Fruit fly (Drosophila melanogaster) whole organism, embryonic: ENCODE measurements around the gene mav.
A peak's percentile ranks its signal among the peaks of the same experiment; 100 is the strongest.

Source experiments
- CG11695 ChIP-seq: fragments of 200-800 bp; sonication (Bioruptor generic); IDR thresholded peaks from 3 replicates; pipeline ENCODE4 v1.3.6; 2022; ENCODE audit warnings: missing biosample characterization, missing genetic modification characterization
- CG13123 ChIP-seq: fragments of 200-800 bp; sonication (Bioruptor generic); optimal IDR thresholded peaks from 2 replicates; lab custom pipeline; 2016; ENCODE audit warnings: missing biosample characterization, missing genetic modification characterization
- CG14965 ChIP-seq: fragments of 200-800 bp; sonication (Bioruptor generic); optimal IDR thresholded peaks from 2 replicates; lab custom pipeline; 2016; ENCODE audit warnings: missing biosample characterization, missing genetic modification characterization, borderline replicate concordance
- CG15011 ChIP-seq: fragments of 200-800 bp; sonication (Bioruptor generic); optimal IDR thresholded peaks from 3 replicates; lab custom pipeline; 2018; ENCODE audit warnings: missing biosample characterization, mild to moderate bottlenecking, missing genetic modification characterization
- CG1603 ChIP-seq: fragments of 200-800 bp; sonication (Bioruptor generic); optimal IDR thresholded peaks from 2 replicates; lab custom pipeline; 2019; ENCODE audit warnings: missing biosample characterization, mild to moderate bottlenecking, missing genetic modification characterization, moderate library complexity
- CG17612 ChIP-seq: fragments of 200-800 bp; sonication (Bioruptor generic); IDR thresholded peaks from 2 replicates; pipeline ENCODE4 v1.3.6; 2022; ENCODE audit warnings: missing biosample characterization, missing genetic modification characterization
- CG1792 ChIP-seq: fragments of 200-800 bp; sonication (Bioruptor generic); optimal IDR thresholded peaks from 2 replicates; lab custom pipeline; 2016; ENCODE audit warnings: missing biosample characterization, missing genetic modification characterization
- CG18011 ChIP-seq: fragments of 200-800 bp; sonication (Bioruptor generic); optimal IDR thresholded peaks from 2 replicates; lab custom pipeline; 2017; ENCODE audit warnings: missing biosample characterization, missing genetic modification characterization, mild to moderate bottlenecking, moderate library complexity, missing genotype
- CG2129 ChIP-seq: fragments of 200-800 bp; sonication (Bioruptor generic); IDR thresholded peaks from 2 replicates; pipeline ENCODE4 v1.3.6; 2022; ENCODE audit warnings: missing biosample characterization, missing genetic modification characterization; ENCODE audit not compliant: partially characterized antibody
- CG30431 ChIP-seq: fragments of 200-800 bp; sonication (Bioruptor generic); optimal IDR thresholded peaks from 2 replicates; lab custom pipeline; 2017; ENCODE audit warnings: missing biosample characterization, missing genetic modification characterization
- CG3281 ChIP-seq: fragments of 200-800 bp; sonication (Bioruptor generic); optimal IDR thresholded peaks from 3 replicates; lab custom pipeline; 2017; ENCODE audit warnings: missing biosample characterization, mild to moderate bottlenecking, missing genetic modification characterization
- CG3407 ChIP-seq: fragments of 200-800 bp; sonication (Bioruptor generic); optimal IDR thresholded peaks from 2 replicates; lab custom pipeline; 2018; ENCODE audit warnings: missing biosample characterization, mild to moderate bottlenecking, missing genetic modification characterization
- CG4360 ChIP-seq: fragments of 200-800 bp; sonication (Bioruptor generic); IDR thresholded peaks from 2 replicates; pipeline ENCODE4 v1.3.6; 2022; ENCODE audit warnings: missing biosample characterization, missing genetic modification characterization
- CG6175 ChIP-seq: fragments of 200-800 bp; sonication (Bioruptor generic); IDR thresholded peaks from 3 replicates; pipeline ENCODE4 v1.3.6; 2022; ENCODE audit warnings: missing biosample characterization, missing genetic modification characterization
- CG6272 ChIP-seq: fragments of 200-800 bp; sonication (Bioruptor generic); IDR thresholded peaks from 2 replicates; pipeline ENCODE4 v1.3.6; 2022; ENCODE audit warnings: missing biosample characterization, missing genetic modification characterization
- CG7357 ChIP-seq: fragments of 200-800 bp; sonication (Bioruptor generic); IDR thresholded peaks from 3 replicates; pipeline ENCODE4 v1.3.6; 2022; ENCODE audit warnings: missing biosample characterization, missing genetic modification characterization
- CG9609 ChIP-seq: fragments of 200-800 bp; sonication (Bioruptor generic); optimal IDR thresholded peaks from 3 replicates; lab custom pipeline; 2016; ENCODE audit warnings: missing biosample characterization, missing genetic modification characterization
- CG9876 ChIP-seq: fragments of 200-800 bp; sonication (Bioruptor generic); optimal IDR thresholded peaks from 2 replicates; lab custom pipeline; 2016; ENCODE audit warnings: missing biosample characterization, missing genetic modification characterization
- CoRest ChIP-seq: fragments of 200-800 bp; sonication (Bioruptor generic); optimal IDR thresholded peaks from 3 replicates; lab custom pipeline; 2018; ENCODE audit warnings: missing biosample characterization, mild to moderate bottlenecking, missing genetic modification characterization, moderate library complexity
- Dp ChIP-seq: fragments of 200-800 bp; sonication (Bioruptor generic); optimal IDR thresholded peaks from 2 replicates; lab custom pipeline; 2018; ENCODE audit warnings: missing biosample characterization, mild to moderate bottlenecking, missing genetic modification characterization, moderate library complexity
- Dref ChIP-seq: fragments of 200-800 bp; sonication (Bioruptor generic); IDR thresholded peaks from 2 replicates; pipeline ENCODE4 v1.3.6; 2022; ENCODE audit warnings: missing biosample characterization, missing genetic modification characterization
- GATAe ChIP-seq: fragments of 200-800 bp; sonication (Bioruptor generic); conservative IDR thresholded peaks from 2 replicates; pipeline ENCODE4 v1.3.6; 2022; ENCODE audit warnings: missing biosample characterization, missing genetic modification characterization
- Gsc ChIP-seq: fragments of 200-800 bp; sonication (Bioruptor generic); IDR thresholded peaks from 2 replicates; pipeline ENCODE4 v1.3.6; 2022; ENCODE audit warnings: missing biosample characterization, missing genetic modification characterization
- Hmr ChIP-seq: fragments of 200-800 bp; sonication (Bioruptor generic); optimal IDR thresholded peaks from 3 replicates; lab custom pipeline; 2017; ENCODE audit warnings: mild to moderate bottlenecking, missing biosample characterization, missing genetic modification reagents, missing genetic modification characterization
- Lim3 ChIP-seq: fragments of 200-800 bp; sonication (Bioruptor generic); IDR thresholded peaks from 2 replicates; pipeline ENCODE4 v1.3.6; 2022; ENCODE audit warnings: missing biosample characterization, missing genetic modification characterization
- Myb ChIP-seq: fragments of 200-800 bp; sonication (Bioruptor generic); optimal IDR thresholded peaks from 2 replicates; lab custom pipeline; 2016; ENCODE audit warnings: missing biosample characterization, missing genetic modification characterization
- NfI ChIP-seq: fragments of 200-800 bp; sonication (Bioruptor generic); optimal IDR thresholded peaks from 3 replicates; lab custom pipeline; 2018; ENCODE audit warnings: missing biosample characterization, mild to moderate bottlenecking, missing genetic modification characterization, moderate library complexity
- Opbp ChIP-seq: fragments of 200-800 bp; sonication (Bioruptor generic); IDR thresholded peaks from 3 replicates; pipeline ENCODE4 v1.3.6; 2022; ENCODE audit warnings: missing biosample characterization, missing genetic modification characterization; ENCODE audit not compliant: partially characterized antibody
- Sox100B ChIP-seq: fragments of 200-800 bp; sonication (Bioruptor generic); optimal IDR thresholded peaks from 3 replicates; lab custom pipeline; 2018; ENCODE audit warnings: missing biosample characterization, mild to moderate bottlenecking, missing genetic modification characterization
- Sry-δ ChIP-seq: fragments of 200-800 bp; sonication (Bioruptor generic); optimal IDR thresholded peaks from 2 replicates; lab custom pipeline; 2016; ENCODE audit warnings: missing biosample characterization, missing genetic modification characterization
- aop ChIP-seq: fragments of 200-800 bp; sonication (Bioruptor generic); IDR thresholded peaks from 2 replicates; pipeline ENCODE4 v1.3.6; 2022; ENCODE audit warnings: missing biosample characterization, missing genetic modification characterization
- bowl ChIP-seq: fragments of 200-800 bp; sonication (Bioruptor generic); IDR thresholded peaks from 2 replicates; pipeline ENCODE4 v1.3.6; 2022; ENCODE audit warnings: missing biosample characterization, missing genetic modification characterization
- cas ChIP-seq: fragments of 200-800 bp; sonication (Bioruptor generic); IDR thresholded peaks from 2 replicates; pipeline ENCODE4 v1.3.6; 2022; ENCODE audit warnings: missing biosample characterization, missing genetic modification characterization
- cato ChIP-seq: fragments of 200-800 bp; sonication (Bioruptor generic); optimal IDR thresholded peaks from 2 replicates; lab custom pipeline; 2016; ENCODE audit warnings: missing biosample characterization, missing genetic modification characterization, borderline replicate concordance
- chinmo ChIP-seq: fragments of 200-800 bp; sonication (Bioruptor generic); IDR thresholded peaks from 4 replicates; pipeline ENCODE4 v1.3.6; 2022; ENCODE audit warnings: missing biosample characterization, missing genetic modification characterization; ENCODE audit not compliant: partially characterized antibody
- chn ChIP-seq: fragments of 200-800 bp; sonication (Bioruptor generic); optimal IDR thresholded peaks from 2 replicates; lab custom pipeline; 2016; ENCODE audit warnings: missing biosample characterization, missing genetic modification characterization
- cwo ChIP-seq: fragments of 200-800 bp; sonication (Bioruptor generic); optimal IDR thresholded peaks from 3 replicates; lab custom pipeline; 2017; ENCODE audit warnings: missing biosample characterization, missing genetic modification characterization, mild to moderate bottlenecking, moderate library complexity, missing genetic modification reagents
- gt ChIP-seq: fragments of 200-800 bp; sonication (Bioruptor generic); IDR thresholded peaks from 2 replicates; pipeline ENCODE4 v1.3.6; 2022; ENCODE audit warnings: missing biosample characterization, missing genetic modification characterization
- hth ChIP-seq: fragments of >200 bp; optimal IDR thresholded peaks from 2 replicates; lab custom pipeline; 2017; ENCODE audit warnings: inconsistent platforms
- lab ChIP-seq: fragments of 200-800 bp; sonication (Bioruptor generic); optimal IDR thresholded peaks from 3 replicates; lab custom pipeline; 2017; ENCODE audit warnings: missing biosample characterization, missing genetic modification characterization, mild to moderate bottlenecking, moderate library complexity, missing genetic modification reagents
- maf-S ChIP-seq: fragments of 200-800 bp; sonication (Bioruptor generic); optimal IDR thresholded peaks from 2 replicates; lab custom pipeline; 2016; ENCODE audit warnings: missing biosample characterization, missing genetic modification characterization
- nau ChIP-seq: fragments of 200-800 bp; sonication (Bioruptor generic); optimal IDR thresholded peaks from 3 replicates; lab custom pipeline; 2017; ENCODE audit warnings: missing biosample characterization, mild to moderate bottlenecking, missing genetic modification characterization, missing genetic modification reagents
- pb ChIP-seq: fragments of 200-800 bp; sonication (Bioruptor generic); optimal IDR thresholded peaks from 3 replicates; lab custom pipeline; 2016; ENCODE audit warnings: missing biosample characterization, missing genetic modification characterization
- sd ChIP-seq: fragments of 200-800 bp; sonication (Bioruptor generic); optimal IDR thresholded peaks from 3 replicates; lab custom pipeline; 2018; ENCODE audit warnings: missing biosample characterization, mild to moderate bottlenecking, missing genetic modification characterization, moderate library complexity
- shn ChIP-seq: fragments of 200-800 bp; sonication (Bioruptor generic); optimal IDR thresholded peaks from 3 replicates; lab custom pipeline; 2016; ENCODE audit warnings: missing biosample characterization, missing genetic modification characterization
- sisA ChIP-seq: fragments of 200-800 bp; sonication (Bioruptor generic); IDR thresholded peaks from 2 replicates; pipeline ENCODE4 v1.3.6; 2022; ENCODE audit warnings: missing biosample characterization, missing genetic modification characterization
- trh ChIP-seq: fragments of 200-800 bp; sonication (Bioruptor generic); optimal IDR thresholded peaks from 2 replicates; lab custom pipeline; 2016; ENCODE audit warnings: missing biosample characterization, missing genetic modification characterization
- tup ChIP-seq: fragments of 200-800 bp; sonication (Bioruptor generic); optimal IDR thresholded peaks from 2 replicates; lab custom pipeline; 2016; ENCODE audit warnings: missing biosample characterization, mild to moderate bottlenecking, missing genetic modification characterization, moderate library complexity
- wor ChIP-seq: fragments of 200-800 bp; sonication (Bioruptor generic); IDR thresholded peaks from 2 replicates; pipeline ENCODE4 v1.3.6; 2022; ENCODE audit warnings: missing biosample characterization, missing genetic modification characterization

mav gene

DNA sequence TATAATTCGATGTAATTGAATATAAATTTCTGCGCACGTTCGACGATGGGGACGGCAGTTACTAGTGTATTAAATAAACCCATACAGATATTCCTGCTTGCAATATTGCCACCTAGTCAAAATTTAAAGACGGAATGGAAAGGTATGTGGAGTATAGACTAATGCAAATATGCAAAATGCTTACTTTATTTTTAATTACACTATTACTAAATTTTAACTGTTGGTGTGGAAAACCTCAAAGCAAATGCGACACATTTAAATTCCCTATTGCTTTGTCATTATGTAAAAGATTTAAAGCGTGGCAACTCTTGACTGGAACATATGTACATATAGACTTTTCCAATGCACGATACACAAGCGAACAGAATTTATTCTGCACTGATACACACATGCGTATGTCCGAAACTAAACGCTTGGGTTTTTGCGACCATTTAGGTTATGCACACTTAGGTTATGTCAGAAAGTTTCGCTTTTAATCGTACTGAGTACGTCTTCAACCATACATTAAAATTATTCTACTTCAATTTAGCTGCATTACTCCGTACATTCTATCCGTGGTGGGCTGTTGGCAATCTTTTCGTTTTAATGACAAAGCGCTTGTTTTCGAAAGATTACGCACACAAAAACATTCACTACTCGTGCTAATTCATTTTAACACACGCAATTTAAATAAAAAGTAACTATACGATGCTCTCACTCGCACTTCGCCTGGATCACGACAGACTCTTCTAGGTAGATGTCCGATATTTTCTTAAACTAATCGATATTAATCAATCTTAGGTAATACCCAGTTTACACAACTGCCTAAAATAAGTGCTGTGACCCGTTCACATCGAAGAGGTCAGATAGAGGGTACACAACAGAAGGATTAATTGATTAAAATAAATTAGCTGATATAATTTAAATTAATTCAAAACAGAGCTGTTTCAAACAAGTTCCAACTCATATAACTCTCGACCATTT, 34.3 kb upstream of the mav start, which contains the start of gene gw (continued):
- TF ChIP-seq Hmr (GFP tag; lab: Kevin White, UChicago) (no peak), CG15011 (GFP tag; lab: Kevin White, UChicago) (peak; percentile 63), CG4360 (GFP tag; lab: Robert Waterston, UW) (no peak), CG17612 (no peak), Lim3 (GFP tag; lab: Robert Waterston, UW) (no peak), CG18011 (GFP tag; lab: Kevin White, UChicago) (peak; percentile 73), gt (GFP tag; lab: Robert Waterston, UW) (no peak), Dp (GFP tag; lab: Kevin White, UChicago) (no peak), cas (no peak), Sry-δ (GFP tag; lab: Kevin White, UChicago) (peak; percentile 76), hth (lab: Kevin White, UChicago) (no peak), CG14965 (GFP tag; lab: Kevin White, UChicago) (no peak), NfI (GFP tag; lab: Kevin White, UChicago) (no peak), Dref (GFP tag; lab: Robert Waterston, UW) (peak; percentile 85), Gsc (no peak), GATAe (GFP tag; lab: Robert Waterston, UW) (no peak), CG1792 (peak; percentile 50), aop (no peak), lab (GFP tag; lab: Kevin White, UChicago) (no peak), Sox100B (GFP tag; lab: Kevin White, UChicago) (peak; percentile 83), CG7357 (GFP tag; lab: Robert Waterston, UW) (peak; percentile 97), CG1603 (tag; lab: Kevin White, UChicago) (peak; percentile 97), CG13123 (GFP tag; lab: Kevin White, UChicago) (peak; percentile 63), CG6175 (GFP tag; lab: Robert Waterston, UW) (no peak), chinmo (GFP tag; lab: Robert Waterston, UW) (no peak), CG9876 (GFP tag; lab: Kevin White, UChicago) (peak; percentile 27), shn (GFP tag; lab: Kevin White, UChicago) (peak; percentile 80), CG11695 (peak; percentile 78), CoRest (tag; lab: Kevin White, UChicago) (peak; percentile 40), cato (GFP tag; lab: Kevin White, UChicago) (peak; percentile 56), chn (peak; percentile 79), nau (peak; percentile 80), CG2129 (GFP tag; lab: Robert Waterston, UW) (no peak), Myb (GFP tag; lab: Kevin White, UChicago) (peak; percentile 34), CG3281 (peak; percentile 80), cwo (GFP tag; lab: Kevin White, UChicago) (no peak), maf-S (GFP tag; lab: Kevin White, UChicago) (peak; percentile 77), sisA (GFP tag; lab: Robert Waterston, UW) (no peak; the same call in 1 of the 2 replicates), pb (peak; percentile 49), wor (GFP tag; lab: Robert Waterston, UW) (no peak; the same call in 1 of the 2 replicates), bowl (GFP tag; lab: Robert Waterston, UW) (no peak), sd (no peak), CG30431 (GFP tag; lab: Kevin White, UChicago) (no peak), trh (GFP tag; lab: Kevin White, UChicago) (peak; percentile 4), CG9609 (GFP tag; lab: Kevin White, UChicago) (peak; percentile 47), Opbp (GFP tag; lab: Robert Waterston, UW) (no peak; the same call in 1 of the 3 replicates), CG6272 (GFP tag; lab: Robert Waterston, UW) (no peak), CG3407 (GFP tag; lab: Kevin White, UChicago) (peak; percentile 69), tup (GFP tag; lab: Kevin White, UChicago) (peak; percentile 69)
